Fruit fly (Drosophila melanogaster) whole organism, pupa: ENCODE measurements around the gene RpL34b.

Experiments used
- CG10348 ChIP-seq: fragments of 200-800 bp; sonication (Bioruptor generic); IDR thresholded peaks from 2 replicates; pipeline ENCODE4 v1.3.6; 2022; ENCODE audit warnings: missing biosample characterization, missing genetic modification characterization
- CG12605 ChIP-seq: fragments of 200-800 bp; sonication (Bioruptor generic); IDR thresholded peaks from 2 replicates; pipeline ENCODE4 v1.3.6; 2022; ENCODE audit warnings: missing biosample characterization, missing genetic modification characterization
- CG13204 ChIP-seq: fragments of 200-800 bp; sonication (Bioruptor generic); optimal IDR thresholded peaks from 2 replicates; lab custom pipeline; 2018; ENCODE audit warnings: missing biosample characterization, mild to moderate bottlenecking, missing genetic modification characterization, moderate library complexity
- CG14655 ChIP-seq: fragments of 200-800 bp; sonication (Bioruptor generic); optimal IDR thresholded peaks from 3 replicates; lab custom pipeline; 2017; ENCODE audit warnings: mild to moderate bottlenecking, missing biosample characterization, missing genetic modification reagents, missing genetic modification characterization
- CG15710 ChIP-seq: fragments of 200-800 bp; sonication (Bioruptor generic); optimal IDR thresholded peaks from 2 replicates; lab custom pipeline; 2018; ENCODE audit warnings: missing biosample characterization, mild to moderate bottlenecking, missing genetic modification characterization, moderate library complexity
- CG17806 ChIP-seq: fragments of 200-800 bp; sonication (Bioruptor generic); optimal IDR thresholded peaks from 2 replicates; lab custom pipeline; 2018; ENCODE audit warnings: missing biosample characterization, mild to moderate bottlenecking, missing genetic modification characterization, moderate library complexity
- CG32121 ChIP-seq: fragments of 200-800 bp; sonication (Bioruptor generic); IDR thresholded peaks from 2 replicates; pipeline ENCODE4 v1.3.6; 2022; ENCODE audit warnings: missing biosample characterization, missing genetic modification characterization
- CG34367 ChIP-seq: fragments of 200-800 bp; sonication (Bioruptor generic); optimal IDR thresholded peaks from 2 replicates; lab custom pipeline; 2018; ENCODE audit warnings: missing biosample characterization, mild to moderate bottlenecking, missing genetic modification characterization
- CG4496 ChIP-seq: fragments of 200-800 bp; sonication (Bioruptor generic); IDR thresholded peaks from 3 replicates; pipeline ENCODE4 v1.3.6; 2022; ENCODE audit warnings: missing biosample characterization, missing genetic modification characterization
- CG8159 ChIP-seq: fragments of 200-800 bp; sonication (Bioruptor generic); optimal IDR thresholded peaks from 3 replicates; lab custom pipeline; 2018; ENCODE audit warnings: missing biosample characterization, mild to moderate bottlenecking, missing genetic modification characterization, moderate library complexity
- CG8301 ChIP-seq: fragments of 200-800 bp; sonication (Bioruptor generic); optimal IDR thresholded peaks from 2 replicates; lab custom pipeline; 2018; ENCODE audit warnings: missing biosample characterization, mild to moderate bottlenecking, missing genetic modification characterization
- CG9948 ChIP-seq: fragments of 200-800 bp; sonication (Bioruptor generic); optimal IDR thresholded peaks from 2 replicates; lab custom pipeline; 2018; ENCODE audit warnings: missing biosample characterization, mild to moderate bottlenecking, missing genetic modification characterization, moderate library complexity
- D1 ChIP-seq: fragments of 200-800 bp; sonication (Bioruptor generic); optimal IDR thresholded peaks from 2 replicates; lab custom pipeline; 2018; ENCODE audit warnings: missing biosample characterization, mild to moderate bottlenecking, missing genetic modification characterization, moderate library complexity
- EcR ChIP-seq: fragments of 200-800 bp; sonication (Bioruptor generic); optimal IDR thresholded peaks from 3 replicates; lab custom pipeline; 2019; ENCODE audit warnings: missing biosample characterization, missing genetic modification characterization, mild to moderate bottlenecking, moderate library complexity, missing genetic modification reagents
- Ets98B ChIP-seq: fragments of 200-800 bp; sonication (Bioruptor generic); IDR thresholded peaks from 2 replicates; pipeline ENCODE4 v1.3.6; 2022; ENCODE audit warnings: missing biosample characterization, missing genetic modification characterization
- Pif1A ChIP-seq: fragments of 200-800 bp; sonication (Bioruptor generic); optimal IDR thresholded peaks from 3 replicates; lab custom pipeline; 2016; ENCODE audit warnings: missing biosample characterization, missing genetic modification characterization
- Pif1B ChIP-seq: fragments of 200-800 bp; sonication (Bioruptor generic); optimal IDR thresholded peaks from 3 replicates; lab custom pipeline; 2016; ENCODE audit warnings: missing biosample characterization, missing genetic modification characterization
- Snoo ChIP-seq: fragments of 200-800 bp; sonication (Bioruptor generic); optimal IDR thresholded peaks from 3 replicates; lab custom pipeline; 2017; ENCODE audit warnings: missing biosample characterization, mild to moderate bottlenecking, missing genetic modification characterization, inconsistent platforms
- fd96Ca ChIP-seq: fragments of 200-800 bp; sonication (Bioruptor generic); IDR thresholded peaks from 3 replicates; pipeline ENCODE4 v1.3.6; 2022; ENCODE audit warnings: missing biosample characterization, missing genetic modification characterization
- gl ChIP-seq: fragments of 200-800 bp; sonication (Bioruptor generic); optimal IDR thresholded peaks from 2 replicates; lab custom pipeline; 2018; ENCODE audit warnings: missing biosample characterization, mild to moderate bottlenecking, missing genetic modification characterization
- rn ChIP-seq: fragments of 200-800 bp; sonication (Bioruptor generic); IDR thresholded peaks from 2 replicates; pipeline ENCODE4 v1.3.6; 2022; ENCODE audit warnings: missing biosample characterization, missing genetic modification characterization

The RpL34b gene

DNA sequence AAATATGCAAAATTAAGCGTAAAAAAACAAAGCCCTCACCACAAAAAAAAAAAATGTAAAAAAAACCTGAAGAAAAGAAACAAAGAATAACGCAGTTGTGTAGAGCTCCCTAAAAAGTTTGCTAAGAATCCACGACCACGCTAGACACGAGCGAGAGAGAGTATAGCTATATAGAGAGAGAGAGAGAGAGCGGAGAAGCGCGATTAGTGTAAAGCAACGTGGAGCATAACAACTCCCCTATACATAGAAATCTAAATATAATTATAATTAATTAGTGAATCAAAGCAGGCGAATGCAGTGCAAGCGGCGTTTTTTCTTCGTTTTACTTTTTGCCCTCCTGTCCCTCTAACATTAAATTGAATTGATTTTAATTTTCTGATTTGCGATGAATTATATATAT lies 41.6 kb downstream of the RpL34b start:
- TF ChIP-seq CG8159 (tag; lab: Kevin White, UChicago) (no peak), CG4496 (GFP tag; lab: Robert Waterston, UW) (no peak), EcR (GFP tag; lab: Kevin White, UChicago) (no peak), CG32121 (GFP tag; lab: Robert Waterston, UW) (no peak), CG17806 (no peak), CG13204 (GFP tag; lab: Kevin White, UChicago) (no peak), Ets98B (no peak; the same call in 1 of the 2 replicates), CG15710 (tag; lab: Kevin White, UChicago) (no peak), CG12605 (GFP tag; lab: Robert Waterston, UW) (no peak), CG8301 (tag; lab: Kevin White, UChicago) (no peak), CG14655 (GFP tag; lab: Kevin White, UChicago) (no peak), CG10348 (GFP tag; lab: Robert Waterston, UW) (no peak), D1 (no peak)

DNA sequence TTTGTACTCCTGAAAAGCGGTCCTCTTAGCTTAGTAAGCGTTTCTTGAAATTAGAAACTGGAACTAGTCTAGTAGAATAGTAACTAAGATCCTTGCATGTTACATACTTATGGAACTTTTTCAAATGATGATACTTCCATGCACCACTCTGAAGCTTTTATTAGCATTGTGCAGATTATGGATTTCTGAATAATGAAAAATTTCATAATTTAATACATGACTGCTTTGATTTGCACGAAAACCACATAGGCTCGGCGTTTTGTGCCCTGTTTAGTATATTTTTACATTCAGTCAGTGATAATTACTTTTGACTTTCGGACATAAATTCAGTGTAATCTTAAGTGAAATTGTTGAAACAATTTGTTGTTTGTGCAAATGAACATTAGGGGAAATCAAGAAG lies 45.8 kb downstream of the RpL34b start, which contains the start of gene CG43675:
CG43675 (plus strand) TSS at position 301 of the 400 bp plus-strand sequence.
- TF ChIP-seq CG9948 (tag; lab: Kevin White, UChicago) (no peak), Snoo (tag; lab: Kevin White, UChicago) (no peak), Pif1B (GFP tag; lab: Kevin White, UChicago) (no peak), CG10348 (GFP tag; lab: Robert Waterston, UW) (no peak), CG34367 (tag; lab: Kevin White, UChicago) (no peak), CG8301 (tag; lab: Kevin White, UChicago) (no peak), CG15710 (tag; lab: Kevin White, UChicago) (no peak)

DNA sequence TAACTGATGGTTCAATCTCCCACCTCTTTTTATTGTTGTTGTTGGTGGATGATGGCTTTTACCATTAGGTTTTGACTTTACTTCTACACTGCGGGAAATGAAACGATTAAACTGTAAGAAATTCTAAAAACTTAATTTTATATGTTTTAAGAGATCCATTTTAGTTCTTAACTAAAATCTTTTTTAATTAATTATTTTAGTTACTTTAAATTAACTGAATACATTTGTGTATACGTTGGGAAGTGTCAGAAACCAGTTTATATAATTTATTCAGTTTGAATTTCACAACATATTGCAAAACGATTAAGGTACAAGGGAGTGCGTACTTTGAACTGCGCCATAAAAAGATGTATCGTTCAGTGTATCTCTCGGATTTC lies 47.8 kb downstream of the RpL34b start:
- TF ChIP-seq CG32121 (GFP tag; lab: Robert Waterston, UW) = no peak
- peak; percentile 75 for TF ChIP-seq Pif1B (GFP tag; lab: Kevin White, UChicago)
- TF ChIP-seq Ets98B = no peak
- no peak for TF ChIP-seq CG12605 (GFP tag; lab: Robert Waterston, UW)
- peak; percentile 90 for TF ChIP-seq CG9948 (tag; lab: Kevin White, UChicago)
- peak; percentile 85 for TF ChIP-seq CG17806
- TF ChIP-seq rn (GFP tag; lab: Robert Waterston, UW) = no peak
- no peak for TF ChIP-seq CG4496 (GFP tag; lab: Robert Waterston, UW)
- TF ChIP-seq CG8301 (tag; lab: Kevin White, UChicago) = peak; percentile 93
- peak; percentile 82 for TF ChIP-seq CG15710 (tag; lab: Kevin White, UChicago)
- peak; percentile 79 for TF ChIP-seq CG34367 (tag; lab: Kevin White, UChicago)
- TF ChIP-seq CG13204 (GFP tag; lab: Kevin White, UChicago) = no peak
- TF ChIP-seq fd96Ca (GFP tag; lab: Robert Waterston, UW) = no peak
- peak; percentile 83 for TF ChIP-seq Pif1A (GFP tag; lab: Kevin White, UChicago)
- TF ChIP-seq D1 = peak; percentile 89
- TF ChIP-seq gl (tag; lab: Kevin White, UChicago) = no peak
- TF ChIP-seq Snoo (tag; lab: Kevin White, UChicago) = peak; percentile 84
- peak; percentile 93 for TF ChIP-seq CG8159 (tag; lab: Kevin White, UChicago)
- TF ChIP-seq CG14655 (GFP tag; lab: Kevin White, UChicago) = peak; percentile 94
- TF ChIP-seq CG10348 (GFP tag; lab: Robert Waterston, UW) = no peak
- TF ChIP-seq EcR (GFP tag; lab: Kevin White, UChicago) = no peak

DNA sequence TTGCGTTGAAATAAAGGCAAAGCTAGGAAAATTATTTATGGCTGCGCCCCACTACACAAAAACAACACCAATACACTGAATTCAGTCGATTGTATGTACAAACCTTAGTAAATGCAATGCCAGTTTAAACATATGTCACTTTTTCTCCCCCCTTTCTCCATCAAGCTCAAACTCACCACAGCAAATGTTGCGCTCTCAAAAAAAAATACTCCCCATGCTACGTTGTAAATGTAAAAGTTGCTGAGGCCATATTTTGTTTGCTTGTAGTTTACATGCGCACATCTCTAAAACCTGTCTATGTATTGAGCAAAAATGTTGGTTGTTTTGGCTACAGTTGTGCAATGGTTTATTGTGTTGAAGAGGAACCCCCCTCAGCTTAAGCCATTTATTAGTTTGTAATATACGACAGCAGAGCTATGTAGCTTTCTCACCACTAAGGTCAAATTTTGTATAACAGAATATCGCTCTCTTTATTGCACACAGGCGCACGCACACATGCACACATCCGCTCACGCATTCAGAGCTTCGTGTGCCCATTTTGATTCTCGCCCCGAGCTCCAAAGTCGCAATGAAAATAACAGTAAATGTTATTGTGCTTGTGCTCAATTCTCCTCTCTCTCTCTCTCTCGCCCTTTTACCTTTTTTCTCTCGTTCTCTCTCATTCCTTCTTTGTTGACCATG lies 48.3 kb downstream of the RpL34b start:
- TF ChIP-seq EcR (GFP tag; lab: Kevin White, UChicago) (peak; percentile 58), CG12605 (GFP tag; lab: Robert Waterston, UW) (no peak)

DNA sequence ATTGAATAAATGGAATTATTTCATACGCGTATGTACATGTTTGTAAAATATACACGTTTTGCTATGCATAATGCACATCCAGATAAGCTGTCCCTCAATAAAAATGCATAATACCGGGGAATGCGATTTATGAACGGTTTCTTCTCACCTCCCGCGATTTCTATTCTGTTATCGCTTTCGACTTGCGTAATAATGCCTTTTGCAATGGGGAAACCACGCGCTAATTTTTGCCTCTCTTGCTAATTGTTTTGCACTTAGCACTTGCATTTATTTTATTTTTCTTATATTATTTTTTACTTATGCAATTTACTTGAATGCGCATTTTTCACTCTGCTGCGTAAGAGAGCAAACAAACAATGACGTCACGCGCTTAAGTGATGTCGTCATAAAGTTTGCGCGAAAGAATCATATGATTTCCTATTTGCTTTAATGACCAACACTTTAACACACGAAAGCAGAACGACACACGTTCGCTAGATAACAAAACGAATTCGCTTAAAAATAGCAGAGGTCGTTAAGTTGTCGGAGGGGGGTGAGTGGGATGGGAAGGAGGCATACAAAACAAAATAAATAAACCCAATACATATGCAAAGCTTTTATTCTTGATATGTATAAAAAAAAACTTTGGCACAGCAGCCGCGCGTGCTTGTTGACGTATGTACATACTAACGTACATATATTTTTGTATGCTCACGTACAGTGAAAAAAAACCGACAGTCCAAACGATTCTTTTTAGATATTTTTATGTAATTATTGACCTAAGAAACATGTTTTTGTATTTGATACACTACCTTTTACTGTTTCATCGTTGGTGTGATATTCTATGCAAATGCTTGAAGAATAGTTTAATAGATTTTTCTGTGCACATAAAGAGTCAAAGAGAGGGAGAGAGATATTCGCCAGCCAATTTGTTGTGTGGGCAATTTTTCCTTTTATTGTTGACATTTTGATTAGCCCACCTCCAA lies 49.3 kb downstream of the RpL34b start:
- TF ChIP-seq CG15710 (tag; lab: Kevin White, UChicago) (peak; percentile 33), Ets98B (no peak), CG10348 (GFP tag; lab: Robert Waterston, UW) (no peak), Pif1B (GFP tag; lab: Kevin White, UChicago) (peak; percentile 58), CG9948 (tag; lab: Kevin White, UChicago) (peak; percentile 64), CG14655 (GFP tag; lab: Kevin White, UChicago) (peak; percentile 76), CG8301 (tag; lab: Kevin White, UChicago) (peak; percentile 79), gl (tag; lab: Kevin White, UChicago) (peak; percentile 14), CG17806 (peak; percentile 70), fd96Ca (GFP tag; lab: Robert Waterston, UW) (no peak), CG34367 (tag; lab: Kevin White, UChicago) (peak; percentile 18), CG8159 (tag; lab: Kevin White, UChicago) (peak; percentile 70), D1 (peak; percentile 61), Pif1A (GFP tag; lab: Kevin White, UChicago) (peak; percentile 53)
